Worm (Caenorhabditis elegans): Measurements from ENCODE around the gene acp-5.

The acp-5 gene

ce11 chrX:5802582-5802981 lies 26.7 kb upstream of the acp-5 start:
- TF ChIP-seq R02D3.7 (tag; optimal IDR thresholded peaks at IDR 0.05) (no peak), lin-39 (tag; optimal IDR thresholded peaks at IDR 0.05) (no peak), nhr-23 (tag; optimal IDR thresholded peaks at IDR 0.05) (no peak), ztf-1 (GFP tag; conservative IDR thresholded peaks at IDR 0.05) (no peak), lsy-2 (tag; optimal IDR thresholded peaks at IDR 0.05) (no peak), lin-13 (GFP tag; optimal IDR thresholded peaks at IDR 0.05) (no peak), nhr-11 (tag; optimal IDR thresholded peaks at IDR 0.05) (no peak), ama-1 (optimal IDR thresholded peaks at IDR 0.05) (no peak), nhr-25 (tag; optimal IDR thresholded peaks at IDR 0.05) (no peak), snpc-4 (tag; optimal IDR thresholded peaks at IDR 0.05) (no peak), unc-55 (GFP tag; optimal IDR thresholded peaks at IDR 0.05) (no peak), nhr-21 (tag; optimal IDR thresholded peaks at IDR 0.05) (no peak), unc-62 (GFP tag; optimal IDR thresholded peaks at IDR 0.05) (no peak), nhr-237 (tag; optimal IDR thresholded peaks at IDR 0.05) (no peak), dmd-4 (tag; optimal IDR thresholded peaks at IDR 0.05) (no peak), skn-1 (tag; optimal IDR thresholded peaks at IDR 0.05) (no peak), crh-2 (tag; optimal IDR thresholded peaks at IDR 0.05) (no peak), peb-1 (tag; optimal IDR thresholded peaks at IDR 0.05) (no peak)

- TF ChIP-seq nhr-12 (tag; optimal IDR thresholded peaks at IDR 0.05) (no peak), C34F6.9 (tag; optimal IDR thresholded peaks at IDR 0.05) (peak; percentile 11), nhr-6 (tag; optimal IDR thresholded peaks at IDR 0.05) (peak; percentile 25), mdl-1 (tag; optimal IDR thresholded peaks at IDR 0.05) (no peak), elt-1 (tag; optimal IDR thresholded peaks at IDR 0.05) (no peak), alr-1 (tag; optimal IDR thresholded peaks at IDR 0.05) (no peak), lin-39 (tag; optimal IDR thresholded peaks at IDR 0.05) (no peak), ZK546.5 (tag; optimal IDR thresholded peaks at IDR 0.05) (no peak), nhr-25 (tag; optimal IDR thresholded peaks at IDR 0.05) (peak; percentile 90), F13H6.1 (tag; optimal IDR thresholded peaks at IDR 0.05) (peak; percentile 19), zag-1 (tag; optimal IDR thresholded peaks at IDR 0.05) (no peak), ceh-16 (tag; optimal IDR thresholded peaks at IDR 0.05) (peak; percentile 32), sem-4 (tag; optimal IDR thresholded peaks at IDR 0.05) (peak; percentile 5), mbf-1 (tag; optimal IDR thresholded peaks at IDR 0.05) (no peak), skn-1 (tag; optimal IDR thresholded peaks at IDR 0.05) (no peak)
Measured at ce11 chrX:5803492-5803891, 25.7 kb upstream of the acp-5 start.

- TF ChIP-seq ceh-82 (tag; optimal IDR thresholded peaks at IDR 0.05) (no peak), F13H6.1 (tag; optimal IDR thresholded peaks at IDR 0.05) (peak; percentile 52), nhr-6 (tag; optimal IDR thresholded peaks at IDR 0.05) (no peak), ztf-4 (tag; optimal IDR thresholded peaks at IDR 0.05) (no peak), lsy-2 (tag; optimal IDR thresholded peaks at IDR 0.05) (no peak), peb-1 (tag; optimal IDR thresholded peaks at IDR 0.05) (no peak), mab-5 (tag; optimal IDR thresholded peaks at IDR 0.05) (peak; percentile 4), blmp-1 (tag; optimal IDR thresholded peaks at IDR 0.05; ENCODE audit: insufficient read depth) (no peak)
Measured at ce11 chrX:5805872-5806472, 23.3 kb upstream of the acp-5 start, which contains the start of gene F13D11.3. Gene F13D11.3, minus strand, starts transcription at chrX:5805922.

ce11 chrX:5810677-5811076 lies 18.6 kb upstream of the acp-5 start:
- no peak for TF ChIP-seq nhr-11 (tag; optimal IDR thresholded peaks at IDR 0.05)
- no peak for TF ChIP-seq unc-55 (GFP tag; optimal IDR thresholded peaks at IDR 0.05)
- TF ChIP-seq mab-5 (tag; optimal IDR thresholded peaks at IDR 0.05) = no peak
- TF ChIP-seq nhr-25 (tag; optimal IDR thresholded peaks at IDR 0.05) = peak; percentile 86
- TF ChIP-seq nhr-21 (tag; optimal IDR thresholded peaks at IDR 0.05) = peak; percentile 8
- peak; percentile 29 for TF ChIP-seq fos-1 (tag; optimal IDR thresholded peaks at IDR 0.05)
- peak in 1 of 2 experiments; percentile 14 for TF ChIP-seq lsy-2 (tag; optimal IDR thresholded peaks at IDR 0.05)
- TF ChIP-seq nhr-10 (tag; optimal IDR thresholded peaks at IDR 0.05) = no peak
- no peak for TF ChIP-seq elt-3 (tag; optimal IDR thresholded peaks at IDR 0.05)
- TF ChIP-seq egl-27 (tag; optimal IDR thresholded peaks at IDR 0.05) = peak; percentile 46
- TF ChIP-seq ceh-16 (tag; optimal IDR thresholded peaks at IDR 0.05) = peak; percentile 48
- peak; percentile 44 for TF ChIP-seq sma-9 (GFP tag; optimal IDR thresholded peaks at IDR 0.05)
- no peak for TF ChIP-seq sma-9 (tag; optimal IDR thresholded peaks at IDR 0.05)
- peak; percentile 38 for TF ChIP-seq crh-2 (tag; optimal IDR thresholded peaks at IDR 0.05)
- no peak for TF ChIP-seq lin-39 (tag; optimal IDR thresholded peaks at IDR 0.05)
- TF ChIP-seq lin-13 (GFP tag; optimal IDR thresholded peaks at IDR 0.05) = peak; percentile 6
- TF ChIP-seq aly-2 (tag; optimal IDR thresholded peaks at IDR 0.05) = no peak
- TF ChIP-seq nhr-77 (tag; optimal IDR thresholded peaks at IDR 0.05) = no peak
- TF ChIP-seq sma-3 (GFP tag; optimal IDR thresholded peaks at IDR 0.05) = peak; percentile 44
- TF ChIP-seq blmp-1 (tag; optimal IDR thresholded peaks at IDR 0.05; ENCODE audit: insufficient read depth) = peak; percentile 54

All from whole organism, L2 larva.